Fruit fly (Drosophila melanogaster) whole organism, embryonic: ENCODE data around the gene ZnT63C.
A peak's percentile ranks its signal among the peaks of the same experiment; 100 is the strongest.

ENCODE experiments used
- Atf6 ChIP-seq: fragments of 200-800 bp; sonication (Bioruptor generic); IDR thresholded peaks from 2 replicates; pipeline ENCODE4 v1.3.6; 2022; ENCODE audit warnings: missing biosample characterization, missing genetic modification characterization
- B-H1 ChIP-seq: fragments of 200-800 bp; sonication (Bioruptor generic); IDR thresholded peaks from 3 replicates; pipeline ENCODE4 v1.3.6; 2022; ENCODE audit warnings: missing biosample characterization, missing genetic modification characterization
- C15 ChIP-seq: fragments of 200-800 bp; sonication (Bioruptor generic); IDR thresholded peaks from 3 replicates; pipeline ENCODE4 v1.3.6; 2022; ENCODE audit warnings: missing biosample characterization, missing genetic modification characterization
- CG10321 ChIP-seq: fragments of 200-800 bp; sonication (Bioruptor generic); IDR thresholded peaks from 2 replicates; pipeline ENCODE4 v1.3.6; 2022; ENCODE audit warnings: missing biosample characterization, missing genetic modification characterization
- CG10565 ChIP-seq: fragments of 200-800 bp; sonication (Bioruptor generic); optimal IDR thresholded peaks from 3 replicates; lab custom pipeline; 2016; ENCODE audit warnings: missing biosample characterization, mild to moderate bottlenecking, missing genetic modification characterization
- CG10654 ChIP-seq: fragments of 200-800 bp; sonication (Bioruptor generic); optimal IDR thresholded peaks from 2 replicates; lab custom pipeline; 2016; ENCODE audit warnings: missing biosample characterization, missing genetic modification characterization
- CG11456 ChIP-seq: fragments of 200-800 bp; sonication (Bioruptor generic); IDR thresholded peaks from 3 replicates; pipeline ENCODE4 v1.3.6; 2022; ENCODE audit warnings: missing biosample characterization, missing genetic modification characterization
- CG11695 ChIP-seq: fragments of 200-800 bp; sonication (Bioruptor generic); IDR thresholded peaks from 3 replicates; pipeline ENCODE4 v1.3.6; 2022; ENCODE audit warnings: missing biosample characterization, missing genetic modification characterization
- CG12659 ChIP-seq: fragments of 200-800 bp; sonication (Bioruptor generic); optimal IDR thresholded peaks from 3 replicates; lab custom pipeline; 2017; ENCODE audit warnings: mild to moderate bottlenecking, missing biosample characterization, missing genetic modification reagents, missing genetic modification characterization
- CG14860 ChIP-seq: fragments of 200-800 bp; sonication (Bioruptor generic); IDR thresholded peaks from 3 replicates; pipeline ENCODE4 v1.3.6; 2022; ENCODE audit warnings: missing biosample characterization, missing genetic modification characterization; ENCODE audit not compliant: partially characterized antibody
- CG15269 ChIP-seq: fragments of 200-800 bp; sonication (Bioruptor generic); optimal IDR thresholded peaks from 2 replicates; lab custom pipeline; 2018; ENCODE audit warnings: missing biosample characterization, mild to moderate bottlenecking, missing genetic modification characterization, moderate library complexity
- CG1529 ChIP-seq: fragments of 200-800 bp; sonication (Bioruptor generic); optimal IDR thresholded peaks from 3 replicates; lab custom pipeline; 2018; ENCODE audit warnings: missing biosample characterization, missing genetic modification characterization
- CG1647 ChIP-seq: fragments of 200-800 bp; sonication (Bioruptor generic); optimal IDR thresholded peaks from 3 replicates; lab custom pipeline; 2016; ENCODE audit warnings: missing biosample characterization, missing genetic modification characterization
- CG17186 ChIP-seq: fragments of 200-800 bp; sonication (Bioruptor generic); optimal IDR thresholded peaks from 3 replicates; lab custom pipeline; 2017; ENCODE audit warnings: missing biosample characterization, missing genetic modification reagents, missing genetic modification characterization
- CG17328 ChIP-seq: fragments of 200-800 bp; sonication (Bioruptor generic); IDR thresholded peaks from 2 replicates; pipeline ENCODE4 v1.3.6; 2022; ENCODE audit warnings: missing biosample characterization, missing genetic modification characterization
- CG2120 ChIP-seq: fragments of 200-800 bp; sonication (Bioruptor generic); optimal IDR thresholded peaks from 3 replicates; lab custom pipeline; 2016; ENCODE audit warnings: missing biosample characterization, missing genetic modification characterization
- CG2129 ChIP-seq: fragments of 200-800 bp; sonication (Bioruptor generic); IDR thresholded peaks from 2 replicates; pipeline ENCODE4 v1.3.6; 2022; ENCODE audit warnings: missing biosample characterization, missing genetic modification characterization; ENCODE audit not compliant: partially characterized antibody
- CG31224 ChIP-seq: fragments of 200-800 bp; sonication (Bioruptor generic); IDR thresholded peaks from 2 replicates; pipeline ENCODE4 v1.3.6; 2022; ENCODE audit warnings: missing biosample characterization, missing genetic modification characterization
- CG32532 ChIP-seq: fragments of 200-800 bp; sonication (Bioruptor generic); IDR thresholded peaks from 2 replicates; pipeline ENCODE4 v1.3.6; 2022; ENCODE audit warnings: missing biosample characterization, missing genetic modification characterization
- CG32767 ChIP-seq: fragments of 200-800 bp; sonication (Bioruptor generic); IDR thresholded peaks from 2 replicates; pipeline ENCODE4 v1.3.6; 2022; ENCODE audit warnings: missing biosample characterization, missing genetic modification characterization
- CG3407 ChIP-seq: fragments of 200-800 bp; sonication (Bioruptor generic); optimal IDR thresholded peaks from 2 replicates; lab custom pipeline; 2018; ENCODE audit warnings: missing biosample characterization, mild to moderate bottlenecking, missing genetic modification characterization
- CG4360 ChIP-seq: fragments of 200-800 bp; sonication (Bioruptor generic); IDR thresholded peaks from 2 replicates; pipeline ENCODE4 v1.3.6; 2022; ENCODE audit warnings: missing biosample characterization, missing genetic modification characterization
- CG6765 ChIP-seq: fragments of 200-800 bp; sonication (Bioruptor generic); optimal IDR thresholded peaks from 3 replicates; lab custom pipeline; 2017; ENCODE audit warnings: missing biosample characterization, mild to moderate bottlenecking, missing genetic modification characterization
- CG7928 ChIP-seq: fragments of 200-800 bp; sonication (Bioruptor generic); optimal IDR thresholded peaks from 2 replicates; lab custom pipeline; 2017; ENCODE audit warnings: missing biosample characterization, mild to moderate bottlenecking, missing genetic modification characterization
- CG8944 ChIP-seq: fragments of 200-800 bp; sonication (Bioruptor generic); optimal IDR thresholded peaks from 3 replicates; lab custom pipeline; 2016; ENCODE audit warnings: missing biosample characterization, missing genetic modification characterization
- Eip74EF ChIP-seq, 2 experiments: fragments of 200-800 bp in 1 of 2; fragments of >200 bp in 1 of 2; sonication (Bioruptor generic) in 1 of 2; optimal IDR thresholded peaks; 2 replicates each; lab custom pipeline; 2017 to 2019; ENCODE audit warnings: missing biosample characterization in 2 of 2, missing genetic modification characterization in 2 of 2, mild to moderate bottlenecking in 1 of 2, moderate library complexity in 1 of 2
- H15 ChIP-seq: fragments of 200-800 bp; sonication (Bioruptor generic); IDR thresholded peaks from 3 replicates; pipeline ENCODE4 v1.3.6; 2022; ENCODE audit warnings: missing biosample characterization, missing genetic modification characterization
- Hr78 ChIP-seq, 2 experiments: fragments of 200-800 bp in 1 of 2; fragments of >200 bp in 1 of 2; sonication (Bioruptor generic) in 1 of 2; optimal IDR thresholded peaks; 2 replicates each; lab custom pipeline; 2017 to 2019; ENCODE audit warnings: missing biosample characterization in 2 of 2, missing genetic modification characterization in 2 of 2, mild to moderate bottlenecking in 1 of 2, moderate library complexity in 1 of 2
- Optix ChIP-seq: fragments of 200-800 bp; sonication (Bioruptor generic); IDR thresholded peaks from 3 replicates; pipeline ENCODE4 v1.3.6; 2022; ENCODE audit warnings: missing biosample characterization, missing genetic modification characterization
- Sox102F ChIP-seq: fragments of 200-800 bp; sonication (Bioruptor generic); optimal IDR thresholded peaks from 2 replicates; lab custom pipeline; 2018; ENCODE audit warnings: missing biosample characterization, mild to moderate bottlenecking, missing genetic modification characterization, moderate library complexity
- ara ChIP-seq: fragments of 200-800 bp; sonication (Bioruptor generic); IDR thresholded peaks from 2 replicates; pipeline ENCODE4 v1.3.6; 2022; ENCODE audit warnings: missing biosample characterization, missing genetic modification characterization
- ato ChIP-seq: fragments of 200-800 bp; sonication (Bioruptor generic); IDR thresholded peaks from 2 replicates; pipeline ENCODE4 v1.3.6; 2022; ENCODE audit warnings: missing biosample characterization, missing genetic modification characterization; ENCODE audit not compliant: partially characterized antibody
- cato ChIP-seq: fragments of 200-800 bp; sonication (Bioruptor generic); optimal IDR thresholded peaks from 2 replicates; lab custom pipeline; 2016; ENCODE audit warnings: missing biosample characterization, missing genetic modification characterization, borderline replicate concordance
- ci ChIP-seq: fragments of 200-800 bp; sonication (Bioruptor generic); IDR thresholded peaks from 3 replicates; pipeline ENCODE4 v1.3.6; 2022; ENCODE audit warnings: missing biosample characterization, missing genetic modification characterization
- cwo ChIP-seq: fragments of 200-800 bp; sonication (Bioruptor generic); optimal IDR thresholded peaks from 3 replicates; lab custom pipeline; 2017; ENCODE audit warnings: missing biosample characterization, missing genetic modification characterization, mild to moderate bottlenecking, moderate library complexity, missing genetic modification reagents
- dati ChIP-seq: fragments of 200-800 bp; sonication (Bioruptor generic); IDR thresholded peaks from 2 replicates; pipeline ENCODE4 v1.3.6; 2022; ENCODE audit warnings: missing biosample characterization, missing genetic modification characterization
- gcm2 ChIP-seq: fragments of 200-800 bp; sonication (Bioruptor generic); optimal IDR thresholded peaks from 2 replicates; lab custom pipeline; 2016; ENCODE audit warnings: missing biosample characterization, missing genetic modification characterization
- gem ChIP-seq: fragments of 200-800 bp; sonication (Bioruptor generic); optimal IDR thresholded peaks from 2 replicates; lab custom pipeline; 2019; ENCODE audit warnings: missing biosample characterization, mild to moderate bottlenecking, missing genetic modification characterization, moderate library complexity
- gsb-n ChIP-seq: fragments of 200-800 bp; sonication (Bioruptor generic); optimal IDR thresholded peaks from 3 replicates; lab custom pipeline; 2018; ENCODE audit warnings: missing biosample characterization, mild to moderate bottlenecking, missing genetic modification characterization
- hth ChIP-seq: fragments of >200 bp; optimal IDR thresholded peaks from 2 replicates; lab custom pipeline; 2017; ENCODE audit warnings: inconsistent platforms
- lilli ChIP-seq: fragments of 200-800 bp; sonication (Bioruptor generic); optimal IDR thresholded peaks from 3 replicates; lab custom pipeline; 2016; ENCODE audit warnings: missing biosample characterization, missing genetic modification characterization
- nau ChIP-seq: fragments of 200-800 bp; sonication (Bioruptor generic); optimal IDR thresholded peaks from 3 replicates; lab custom pipeline; 2017; ENCODE audit warnings: missing biosample characterization, mild to moderate bottlenecking, missing genetic modification characterization, missing genetic modification reagents
- org-1 ChIP-seq: fragments of 200-800 bp; sonication (Bioruptor generic); optimal IDR thresholded peaks from 2 replicates; lab custom pipeline; 2017; ENCODE audit warnings: missing biosample characterization, missing genetic modification characterization
- psq ChIP-seq: fragments of 200-800 bp; sonication (Bioruptor generic); optimal IDR thresholded peaks from 2 replicates; lab custom pipeline; 2017; ENCODE audit warnings: missing biosample characterization, missing genetic modification characterization
- rib ChIP-seq: fragments of 200-800 bp; sonication (Bioruptor generic); IDR thresholded peaks from 2 replicates; pipeline ENCODE4 v1.3.6; 2022; ENCODE audit warnings: missing biosample characterization, missing genetic modification characterization
- sens ChIP-seq: fragments of 200-800 bp; sonication (Bioruptor generic); peaks from one replicate; lab custom pipeline; 2016; ENCODE audit warnings: missing biosample characterization, missing genetic modification characterization
- so ChIP-seq: fragments of 200-800 bp; sonication (Bioruptor generic); IDR thresholded peaks from 3 replicates; pipeline ENCODE4 v1.3.6; 2022; ENCODE audit warnings: missing biosample characterization, missing genetic modification characterization
- sob ChIP-seq: fragments of 200-800 bp; sonication (Bioruptor generic); IDR thresholded peaks from 2 replicates; pipeline ENCODE4 v1.3.6; 2022; ENCODE audit warnings: missing biosample characterization, missing genetic modification characterization
- vvl ChIP-seq: fragments of 200-800 bp; sonication (Bioruptor generic); IDR thresholded peaks from 2 replicates; pipeline ENCODE4 v1.3.6; 2022; ENCODE audit warnings: missing biosample characterization, missing genetic modification characterization
- zfh1 ChIP-seq: fragments of 200-800 bp; sonication (Bioruptor generic); IDR thresholded peaks from 3 replicates; pipeline ENCODE4 v1.3.6; 2022; ENCODE audit warnings: missing biosample characterization, missing genetic modification characterization
- zfh2 ChIP-seq: fragments of 200-800 bp; sonication (Bioruptor generic); optimal IDR thresholded peaks from 2 replicates; lab custom pipeline; 2016; ENCODE audit warnings: missing biosample characterization, missing genetic modification characterization

The ZnT63C gene

DNA sequence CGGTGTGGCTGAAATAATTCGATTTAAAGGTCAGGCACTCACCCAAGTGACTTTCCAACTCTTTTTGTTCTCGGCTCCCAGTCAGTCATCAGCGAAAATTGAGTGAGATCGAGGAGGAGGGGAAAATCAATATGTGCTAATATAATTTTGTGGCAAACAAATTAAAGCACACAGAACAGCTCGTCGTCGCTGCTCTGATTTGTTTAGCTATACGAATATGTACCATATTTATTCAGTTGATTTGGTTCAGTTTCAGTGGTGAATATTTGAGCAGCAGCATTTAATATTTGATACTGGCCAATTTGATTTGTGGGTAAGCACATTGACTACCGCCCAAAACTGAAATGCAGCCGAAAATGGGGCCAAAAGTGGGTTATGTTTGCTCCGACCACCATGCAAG is 1.9 kb downstream of the ZnT63C start (continued):
- TF ChIP-seq CG14860 (no peak), CG11456 (GFP tag; lab: Robert Waterston, UW) (no peak), CG8944 (GFP tag; lab: Kevin White, UChicago) (peak; percentile 42), Sox102F (peak; percentile 23), CG2120 (GFP tag; lab: Kevin White, UChicago) (no peak), gcm2 (GFP tag; lab: Kevin White, UChicago) (no peak), CG10321 (GFP tag; lab: Robert Waterston, UW) (peak; percentile 18; the same call in 1 of the 2 replicates), so (GFP tag; lab: Robert Waterston, UW) (peak; percentile 43; the same call in 2 of the 3 replicates), ara (0 out of 2 replicates have a peak, but pooled peaks have one; percentile 20), gem (peak; percentile 61), ci (GFP tag; lab: Robert Waterston, UW) (peak; percentile 55; the same call in 2 of the 3 replicates), CG1529 (GFP tag; lab: Kevin White, UChicago) (peak; percentile 31), sens (GFP tag; lab: Kevin White, UChicago) (peak; percentile 92), Hr78 (GFP tag; optimal IDR thresholded peaks at IDR 0.05; lab: Kevin White, UChicago) (no peak), CG11695 (GFP tag; lab: Robert Waterston, UW) (0 out of 3 replicates have a peak, but pooled peaks have one; percentile 11), Optix (no peak), CG32532 (GFP tag; lab: Robert Waterston, UW) (no peak), CG32767 (GFP tag; lab: Robert Waterston, UW) (no peak), cato (GFP tag; lab: Kevin White, UChicago) (peak; percentile 31), CG15269 (tag; lab: Kevin White, UChicago) (peak; percentile 6), zfh2 (GFP tag; lab: Kevin White, UChicago) (no peak), B-H1 (GFP tag; lab: Robert Waterston, UW) (no peak), CG3407 (peak; percentile 64), H15 (GFP tag; lab: Robert Waterston, UW) (no peak), CG10565 (GFP tag; lab: Kevin White, UChicago) (no peak), gsb-n (tag; lab: Kevin White, UChicago) (peak; percentile 30), CG12659 (GFP tag; lab: Kevin White, UChicago) (peak; percentile 31), CG4360 (GFP tag; lab: Robert Waterston, UW) (no peak), CG2129 (no peak), rib (no peak), cwo (GFP tag; lab: Kevin White, UChicago) (no peak), Eip74EF (GFP tag; optimal IDR thresholded peaks at IDR 0.05; lab: Kevin White, UChicago) (no peak), CG17186 (peak; percentile 3), hth (lab: Kevin White, UChicago) (no peak), vvl (GFP tag; lab: Robert Waterston, UW) (peak; percentile 51; the same call in 1 of the 2 replicates), org-1 (peak; percentile 61), Atf6 (peak; percentile 24; the same call in 1 of the 2 replicates), dati (GFP tag; lab: Robert Waterston, UW) (no peak), lilli (GFP tag; lab: Kevin White, UChicago) (peak; percentile 7), CG6765 (GFP tag; lab: Kevin White, UChicago) (no peak), C15 (no peak), zfh1 (peak; percentile 45; the same call in 1 of the 3 replicates), sob (peak; percentile 22; the same call in 1 of the 2 replicates), CG10654 (GFP tag; lab: Kevin White, UChicago) (no peak), CG7928 (GFP tag; lab: Kevin White, UChicago) (no peak), ato (GFP tag; lab: Robert Waterston, UW) (no peak), psq (no peak), CG1647 (GFP tag; lab: Kevin White, UChicago) (no peak), nau (peak; percentile 63), CG17328 (GFP tag; lab: Robert Waterston, UW) (peak; percentile 19; the same call in 1 of the 2 replicates), CG31224 (GFP tag; lab: Robert Waterston, UW) (no peak)
